Fruit fly (Drosophila melanogaster): Measurements from ENCODE around the gene RpL7-like.
A peak's percentile ranks its signal among the peaks of the same experiment; 100 is the strongest.

Gene RpL7-like

dm6 chr2L:12045941-12046855 lies 9.9 kb upstream of the RpL7-like start, which contains the start of gene CG6770 (continued):
- TF ChIP-seq lola (GFP tag; optimal IDR thresholded peaks at IDR 0.05) (peak in 1 of 3 experiments; percentile 19), CG14965 (GFP tag; optimal IDR thresholded peaks at IDR 0.05; ENCODE audit: borderline replicate concordance) (no peak), wdn (GFP tag; IDR thresholded peaks at IDR 0.05) (peak; percentile 87), Ssrp (tag; optimal IDR thresholded peaks at IDR 0.05) (peak; percentile 43), HLHmδ (GFP tag; optimal IDR thresholded peaks at IDR 0.05) (no peak), amos (GFP tag; IDR thresholded peaks at IDR 0.05; ENCODE audit: partially characterized antibody) (no peak; the same call in 1 of the 2 replicates), CG8924 (tag; optimal IDR thresholded peaks at IDR 0.05) (peak; percentile 87), CG11504 (tag; optimal IDR thresholded peaks at IDR 0.05) (peak; percentile 86), CG10267 (tag; optimal IDR thresholded peaks at IDR 0.05) (peak; percentile 74), CG15601 (tag; optimal IDR thresholded peaks at IDR 0.05) (peak; percentile 64), luna (GFP tag; optimal IDR thresholded peaks at IDR 0.05) (no peak), Hmr (GFP tag; optimal IDR thresholded peaks at IDR 0.05) (peak; percentile 88), MESR4 (GFP tag; optimal IDR thresholded peaks at IDR 0.05) (no peak), ssp (GFP tag; IDR thresholded peaks at IDR 0.05) (peak; percentile 68; the same call in 1 of the 2 replicates), bigmax (GFP tag; optimal IDR thresholded peaks at IDR 0.05) (peak; percentile 58), Atf6 (GFP tag; IDR thresholded peaks at IDR 0.05) (peak; percentile 90), CG4617 (GFP tag; optimal IDR thresholded peaks at IDR 0.05; ENCODE audit: borderline replicate concordance) (peak; percentile 8), Blimp-1 (GFP tag; optimal IDR thresholded peaks at IDR 0.05) (peak; percentile 57), pfk (GFP tag; optimal IDR thresholded peaks at IDR 0.05) (peak; percentile 54), stc (GFP tag; IDR thresholded peaks at IDR 0.05) (peak; percentile 89), CG14860 (GFP tag; IDR thresholded peaks at IDR 0.05; ENCODE audit: partially characterized antibody) (no peak), CG11456 (GFP tag; IDR thresholded peaks at IDR 0.05) (peak; percentile 77; the same call in 2 of the 3 replicates), CG1647 (GFP tag; optimal IDR thresholded peaks at IDR 0.05) (peak; percentile 57), sima (GFP tag; optimal IDR thresholded peaks at IDR 0.05) (no peak), CG2889 (GFP tag; IDR thresholded peaks at IDR 0.05) (peak; percentile 70), Dref (GFP tag; IDR thresholded peaks at IDR 0.05) (0 out of 2 replicates have a peak, but pooled peaks have one; percentile 4), CG5180 (GFP tag; optimal IDR thresholded peaks at IDR 0.05) (peak; percentile 64), CG6689 (GFP tag; IDR thresholded peaks at IDR 0.05) (peak; percentile 87), pita (GFP tag; optimal IDR thresholded peaks at IDR 0.05) (no peak), Ets65A (GFP tag) (peak; percentile 85), Neu2 (GFP tag; optimal IDR thresholded peaks at IDR 0.05; ENCODE audit: borderline replicate concordance) (no peak), salm (tag; optimal IDR thresholded peaks at IDR 0.05) (peak; percentile 70), zen2 (GFP tag; IDR thresholded peaks at IDR 0.05; ENCODE audit: partially characterized antibody) (no peak), Lhr (GFP tag; optimal IDR thresholded peaks at IDR 0.05) (peak; percentile 32), CG30431 (GFP tag; optimal IDR thresholded peaks at IDR 0.05) (peak; percentile 32), maf-S (GFP tag; optimal IDR thresholded peaks at IDR 0.05) (peak; percentile 13), Dek (tag; optimal IDR thresholded peaks at IDR 0.05) (peak; percentile 87), az2 (GFP tag; optimal IDR thresholded peaks at IDR 0.05) (peak; percentile 54), bab2 (GFP tag; optimal IDR thresholded peaks at IDR 0.05) (peak; percentile 37), crp (GFP tag; optimal IDR thresholded peaks at IDR 0.05) (no peak), Asciz (GFP tag; optimal IDR thresholded peaks at IDR 0.05) (peak; percentile 65), slou (GFP tag; optimal IDR thresholded peaks at IDR 0.05) (no peak), grau (tag; optimal IDR thresholded peaks at IDR 0.05) (peak; percentile 88), Antp (GFP tag; optimal IDR thresholded peaks at IDR 0.05) (peak; percentile 33), NC2β (GFP tag; optimal IDR thresholded peaks at IDR 0.05) (peak; percentile 7), CG18011 (GFP tag; optimal IDR thresholded peaks at IDR 0.05) (peak; percentile 43), CG9727 (GFP tag; optimal IDR thresholded peaks at IDR 0.05) (peak; percentile 75)

Measured in whole organism, embryonic.